Worm (Caenorhabditis elegans) whole organism, L4 larva: Measurements from ENCODE around the gene VZK822L.2.
A peak's percentile ranks its signal among the peaks of the same experiment; 100 is the strongest.

ENCODE experiments used
- D1046.2 ChIP-seq: fragments of 200-800 bp; sonication (Bioruptor generic); IDR thresholded peaks from 2 replicates; pipeline ENCODE4 v1.3.6; 2022; ENCODE audit warnings: missing genetic modification characterization, missing compliant biosample characterization
- F26F4.8 ChIP-seq: fragments of 200-800 bp; sonication (Bioruptor generic); conservative IDR thresholded peaks from 2 replicates; pipeline ENCODE4 v1.3.6; 2022; ENCODE audit warnings: missing genetic modification characterization, missing compliant biosample characterization
- F49E8.2 ChIP-seq: sonication (generic microtip); optimal IDR thresholded peaks from 2 replicates; lab custom pipeline; 2016; ENCODE audit warnings: missing compliant biosample characterization, mild to moderate bottlenecking, missing genetic modification characterization, borderline replicate concordance
- T20F7.1 ChIP-seq: fragments of 200-800 bp; sonication (Bioruptor generic); optimal IDR thresholded peaks from 2 replicates; lab custom pipeline; 2018; ENCODE audit warnings: mild to moderate bottlenecking, missing genetic modification characterization, missing compliant biosample characterization
- T26A8.4 ChIP-seq: fragments of 200-800 bp; sonication (Bioruptor generic); IDR thresholded peaks from 2 replicates; pipeline ENCODE4 v1.3.6; 2022; ENCODE audit warnings: missing genetic modification characterization, missing compliant biosample characterization
- Y48G9A.11 ChIP-seq: fragments of 200-800 bp; sonication (Bioruptor generic); IDR thresholded peaks from 2 replicates; pipeline ENCODE4 v1.3.6; 2022; ENCODE audit warnings: missing genetic modification reagents, missing genetic modification characterization, missing compliant biosample characterization
- Y75B8A.6 ChIP-seq: fragments of 200-800 bp; sonication (Bioruptor generic); IDR thresholded peaks from 2 replicates; pipeline ENCODE4 v1.3.6; 2022; ENCODE audit warnings: missing genetic modification reagents, missing genetic modification characterization, missing compliant biosample characterization
- ZK337.2 ChIP-seq: fragments of 200-800 bp; sonication (Bioruptor generic); IDR thresholded peaks from 2 replicates; pipeline ENCODE4 v1.3.6; 2022; ENCODE audit warnings: missing genetic modification reagents, missing genetic modification characterization, missing compliant biosample characterization
- aha-1 ChIP-seq: fragments of 150-350 bp; peaks from one replicate; lab custom pipeline; 2014; ENCODE audit warnings: missing biosample characterization, missing genetic modification characterization
- arid-1 ChIP-seq: fragments of 200-800 bp; sonication (Bioruptor generic); conservative IDR thresholded peaks from 2 replicates; pipeline ENCODE4 v1.3.6; 2022; ENCODE audit warnings: missing genetic modification reagents, missing genetic modification characterization, missing compliant biosample characterization
- attf-4 ChIP-seq: sonication (generic microtip); optimal IDR thresholded peaks from 3 replicates; lab custom pipeline; 2017; ENCODE audit warnings: missing biosample characterization, missing genetic modification characterization
- ceh-28 ChIP-seq: fragments of 150-350 bp; optimal IDR thresholded peaks from 2 replicates; lab custom pipeline; 2014; ENCODE audit warnings: missing biosample characterization, missing genetic modification reagents, missing genetic modification characterization
- ceh-32 ChIP-seq: sonication (generic microtip); optimal IDR thresholded peaks from 2 replicates; lab custom pipeline; 2016; ENCODE audit warnings: mild to moderate bottlenecking, missing genetic modification characterization, missing compliant biosample characterization; ENCODE audit not compliant: poor library complexity
- ceh-44 ChIP-seq: fragments of 200-800 bp; sonication (Bioruptor generic); IDR thresholded peaks from 2 replicates; pipeline ENCODE4 v1.3.6; 2022; ENCODE audit warnings: missing genetic modification reagents, missing genetic modification characterization, missing compliant biosample characterization
- ceh-62 ChIP-seq: sonication (generic microtip); optimal IDR thresholded peaks from 2 replicates; lab custom pipeline; 2017; ENCODE audit warnings: missing biosample characterization, missing genetic modification characterization
- ces-1 ChIP-seq: fragments of 150-350 bp; sonication (generic microtip); optimal IDR thresholded peaks from 4 replicates; lab custom pipeline; 2014; ENCODE audit warnings: missing biosample characterization, missing genetic modification reagents, missing genetic modification characterization
- daf-16 ChIP-seq, 3 experiments: sonication (generic microtip); optimal IDR thresholded peaks; 2 replicates each; lab custom pipeline; 2016 to 2017; ENCODE audit warnings: missing genetic modification characterization in 3 of 3, missing genetic modification reagents in 3 of 3, mild to moderate bottlenecking in 2 of 3, missing compliant biosample characterization in 2 of 3, missing biosample characterization in 1 of 3, moderate library complexity in 1 of 3
- dmd-6 ChIP-seq: fragments of 200-800 bp; sonication (Bioruptor generic); IDR thresholded peaks from 2 replicates; pipeline ENCODE4 v1.3.6; 2022; ENCODE audit warnings: missing genetic modification reagents, missing genetic modification characterization, missing compliant biosample characterization
- dmd-8 ChIP-seq: fragments of 200-800 bp; sonication (Bioruptor generic); IDR thresholded peaks from 2 replicates; pipeline ENCODE4 v1.3.6; 2022; ENCODE audit warnings: missing genetic modification characterization, missing compliant biosample characterization
- duxl-1 ChIP-seq: sonication (generic microtip); optimal IDR thresholded peaks from 2 replicates; lab custom pipeline; 2016; ENCODE audit warnings: mild to moderate bottlenecking, missing genetic modification characterization, moderate library complexity, missing compliant biosample characterization; ENCODE audit not compliant: poor library complexity
- dve-1 ChIP-seq: sonication (generic microtip); optimal IDR thresholded peaks from 2 replicates; lab custom pipeline; 2017; ENCODE audit warnings: antibody characterized with exemption, mild to moderate bottlenecking, missing genetic modification characterization, missing compliant biosample characterization; ENCODE audit not compliant: insufficient read depth
- egl-27 ChIP-seq: sonication (generic microtip); optimal IDR thresholded peaks from 3 replicates; lab custom pipeline; 2017; ENCODE audit warnings: missing biosample characterization, missing genetic modification reagents, missing genetic modification characterization
- egl-43 ChIP-seq: fragments of 200-800 bp; sonication (Bioruptor generic); IDR thresholded peaks from 2 replicates; pipeline ENCODE4 v1.3.6; 2022; ENCODE audit warnings: missing genetic modification reagents, missing genetic modification characterization, missing compliant biosample characterization
- fos-1 ChIP-seq: fragments of 150-350 bp; optimal IDR thresholded peaks from 2 replicates; lab custom pipeline; 2014; ENCODE audit warnings: missing biosample characterization, missing genetic modification characterization
- hlh-11 ChIP-seq: fragments of 200-800 bp; sonication (Bioruptor generic); optimal IDR thresholded peaks from 2 replicates; lab custom pipeline; 2018; ENCODE audit warnings: mild to moderate bottlenecking, missing genetic modification characterization, missing compliant biosample characterization
- hmg-1.1 ChIP-seq: fragments of 200-800 bp; sonication (Bioruptor generic); IDR thresholded peaks from 2 replicates; pipeline ENCODE4 v1.3.6; 2022; ENCODE audit warnings: missing genetic modification reagents, missing genetic modification characterization, missing compliant biosample characterization
- lim-7 ChIP-seq: fragments of 200-800 bp; sonication (Bioruptor generic); IDR thresholded peaks from 2 replicates; pipeline ENCODE4 v1.3.6; 2022; ENCODE audit warnings: missing genetic modification characterization, missing compliant biosample characterization
- lsy-2 ChIP-seq, 2 experiments: fragments of 150-350 bp in 1 of 2; sonication (generic microtip) in 1 of 2; optimal IDR thresholded peaks; 2 replicates each; lab custom pipeline; 2014 to 2017; ENCODE audit warnings: missing biosample characterization in 2 of 2, missing genetic modification characterization in 2 of 2
- mdl-1 ChIP-seq, 2 experiments: fragments of 150-350 bp in 1 of 2; sonication (generic microtip) in 1 of 2; optimal IDR thresholded peaks; 2 replicates each; lab custom pipeline; 2014 to 2017; ENCODE audit warnings: missing biosample characterization in 2 of 2, missing genetic modification characterization in 2 of 2
- nhr-102 ChIP-seq: sonication (generic microtip); optimal IDR thresholded peaks from 2 replicates; lab custom pipeline; 2016; ENCODE audit warnings: mild to moderate bottlenecking, missing genetic modification characterization, moderate library complexity, missing compliant biosample characterization
- nhr-28 ChIP-seq: fragments of 150-350 bp; optimal IDR thresholded peaks from 2 replicates; lab custom pipeline; 2014; ENCODE audit warnings: missing biosample characterization, missing genetic modification characterization
- nhr-41 ChIP-seq: fragments of 200-800 bp; sonication (Bioruptor generic); IDR thresholded peaks from 2 replicates; pipeline ENCODE4 v1.3.6; 2022; ENCODE audit warnings: missing genetic modification reagents, missing genetic modification characterization, missing compliant biosample characterization
- nhr-42 ChIP-seq: fragments of 200-800 bp; sonication (Bioruptor generic); IDR thresholded peaks from 2 replicates; pipeline ENCODE4 v1.3.6; 2022; ENCODE audit warnings: missing genetic modification characterization, missing compliant biosample characterization
- nhr-48 ChIP-seq: sonication (generic microtip); optimal IDR thresholded peaks from 2 replicates; lab custom pipeline; 2016; ENCODE audit warnings: mild to moderate bottlenecking, missing genetic modification characterization, missing compliant biosample characterization
- nhr-77 ChIP-seq: fragments of 150-350 bp; optimal IDR thresholded peaks from 2 replicates; lab custom pipeline; 2014; ENCODE audit warnings: missing biosample characterization, missing genetic modification characterization
- rbr-2 ChIP-seq: sonication (generic microtip); optimal IDR thresholded peaks from 2 replicates; lab custom pipeline; 2016; ENCODE audit warnings: missing genotype, missing genetic modification characterization, missing compliant biosample characterization
- saeg-2 ChIP-seq: fragments of 200-800 bp; sonication (Bioruptor generic); IDR thresholded peaks from 2 replicates; pipeline ENCODE4 v1.3.6; 2022; ENCODE audit warnings: missing genetic modification reagents, missing genetic modification characterization, missing compliant biosample characterization
- skn-1 ChIP-seq: fragments of 150-350 bp; optimal IDR thresholded peaks from 2 replicates; lab custom pipeline; 2014; ENCODE audit warnings: missing biosample characterization, missing genetic modification characterization
- snpc-1.2 ChIP-seq: fragments of 200-800 bp; sonication (Bioruptor generic); IDR thresholded peaks from 2 replicates; pipeline ENCODE4 v1.3.6; 2022; ENCODE audit warnings: missing genetic modification reagents, missing genetic modification characterization, missing compliant biosample characterization
- spr-1 ChIP-seq: sonication (generic microtip); optimal IDR thresholded peaks from 2 replicates; lab custom pipeline; 2016; ENCODE audit warnings: mild to moderate bottlenecking, missing genetic modification characterization, missing compliant biosample characterization
- spr-3 ChIP-seq: fragments of 200-800 bp; sonication (Bioruptor generic); optimal IDR thresholded peaks from 2 replicates; lab custom pipeline; 2018; ENCODE audit warnings: mild to moderate bottlenecking, missing genetic modification characterization, missing compliant biosample characterization
- tag-97 ChIP-seq: fragments of 200-800 bp; sonication (Bioruptor generic); IDR thresholded peaks from 2 replicates; pipeline ENCODE4 v1.3.6; 2022; ENCODE audit warnings: missing genetic modification characterization, missing compliant biosample characterization
- tra-1 ChIP-seq: fragments of 200-800 bp; sonication (Bioruptor generic); IDR thresholded peaks from 2 replicates; pipeline ENCODE4 v1.3.6; 2022; ENCODE audit warnings: missing genetic modification reagents, missing genetic modification characterization, missing compliant biosample characterization
- vab-7 ChIP-seq: fragments of 200-800 bp; sonication (Bioruptor generic); IDR thresholded peaks from 2 replicates; pipeline ENCODE4 v1.3.6; 2022; ENCODE audit warnings: missing genetic modification reagents, missing genetic modification characterization, missing compliant biosample characterization
- zag-1 ChIP-seq: fragments of 150-350 bp; optimal IDR thresholded peaks from 2 replicates; lab custom pipeline; 2014; ENCODE audit warnings: missing biosample characterization, missing genetic modification characterization
- ztf-7 ChIP-seq: fragments of 150-350 bp; optimal IDR thresholded peaks from 2 replicates; lab custom pipeline; 2014; ENCODE audit warnings: missing biosample characterization, missing genetic modification characterization

Gene VZK822L.2

ce11 chrIV:11925346-11926075 lies 13.7 kb downstream of the VZK822L.2 start, which contains the start of the genes srlf-33 and srlf-32:
srlf-33 (minus strand) TSS chrIV:11925446.
srlf-32 (plus strand) TSS chrIV:11926025.
- TF ChIP-seq hmg-1.1 (GFP tag; lab: Robert Waterston, UW), result no peak
- TF ChIP-seq aha-1 (tag; lab: Kevin White, UChicago), result peak; percentile 63

- peak; percentile 68 for TF ChIP-seq hmg-1.1 (GFP tag; lab: Robert Waterston, UW)
- peak in 1 of 2 experiments; percentile 39 for TF ChIP-seq mdl-1 (tag; optimal IDR thresholded peaks at IDR 0.05; lab: Kevin White, UChicago)
- TF ChIP-seq nhr-41 (GFP tag; lab: Robert Waterston, UW), result 0 out of 2 replicates have a peak, but pooled peaks have one; percentile 38
- no peak for TF ChIP-seq attf-4 (tag; lab: Kevin White, UChicago)
- TF ChIP-seq nhr-102, result peak; percentile 21
- no peak for TF ChIP-seq tag-97 (GFP tag; lab: Robert Waterston, UW)
- TF ChIP-seq nhr-42, result peak; percentile 70; the same call in 1 of the 2 replicates
- TF ChIP-seq tra-1 (GFP tag; lab: Robert Waterston, UW), result 0 out of 2 replicates have a peak, but pooled peaks have one; percentile 33
- TF ChIP-seq dmd-6 (GFP tag; lab: Robert Waterston, UW), result peak; percentile 74
- no peak for TF ChIP-seq egl-27 (tag; lab: Kevin White, UChicago)
- peak; percentile 73 for TF ChIP-seq lim-7 (GFP tag; lab: Robert Waterston, UW)
- peak; percentile 47; the same call in 1 of the 2 replicates for TF ChIP-seq ZK337.2
- no peak for TF ChIP-seq fos-1
- TF ChIP-seq zag-1 (tag; lab: Kevin White, UChicago), result no peak
- TF ChIP-seq lsy-2 (tag; optimal IDR thresholded peaks at IDR 0.05; lab: Kevin White, UChicago), result peak in 1 of 2 experiments; percentile 48
- TF ChIP-seq ceh-28, result no peak
- TF ChIP-seq skn-1 (tag; lab: Kevin White, UChicago), result no peak
- peak; percentile 6 for TF ChIP-seq nhr-48
- 0 out of 2 replicates have a peak, but pooled peaks have one; percentile 26 for TF ChIP-seq D1046.2
- TF ChIP-seq ceh-44 (GFP tag; lab: Robert Waterston, UW), result peak; percentile 69; the same call in 1 of the 2 replicates
- TF ChIP-seq duxl-1, result peak; percentile 63
- TF ChIP-seq Y75B8A.6 (GFP tag; lab: Robert Waterston, UW), result no peak
- TF ChIP-seq rbr-2, result peak; percentile 45
- peak; percentile 57 for TF ChIP-seq hlh-11 (tag; lab: Kevin White, UChicago)
- TF ChIP-seq T26A8.4 (GFP tag; lab: Robert Waterston, UW), result peak; percentile 56
- TF ChIP-seq dve-1 (tag; lab: Kevin White, UChicago), result peak; percentile 31
- TF ChIP-seq aha-1 (tag; lab: Kevin White, UChicago), result peak; percentile 96
- TF ChIP-seq arid-1 (GFP tag; lab: Robert Waterston, UW), result peak; percentile 71
- no peak for TF ChIP-seq T20F7.1 (GFP tag; lab: Kevin White, UChicago)
- peak in 1 of 2 experiments; percentile 29 for TF ChIP-seq daf-16 (GFP tag; optimal IDR thresholded peaks at IDR 0.05; lab: Kevin White, UChicago)
- peak; percentile 22 for TF ChIP-seq daf-16 (tag; optimal IDR thresholded peaks at IDR 0.05; lab: Kevin White, UChicago)
- TF ChIP-seq ceh-32 (tag; lab: Kevin White, UChicago), result no peak
- TF ChIP-seq spr-3, result no peak
- TF ChIP-seq F26F4.8 (GFP tag; lab: Robert Waterston, UW), result peak; percentile 59; the same call in 1 of the 2 replicates
- no peak for TF ChIP-seq nhr-77
- peak; percentile 4 for TF ChIP-seq ztf-7 (tag; lab: Kevin White, UChicago)
- peak; percentile 87 for TF ChIP-seq egl-43 (GFP tag; lab: Robert Waterston, UW)
- TF ChIP-seq nhr-28 (tag; lab: Kevin White, UChicago), result peak; percentile 40
- no peak for TF ChIP-seq ces-1 (GFP tag; lab: Kevin White, UChicago)
- peak; percentile 87; the same call in 1 of the 2 replicates for TF ChIP-seq dmd-8 (GFP tag; lab: Robert Waterston, UW)
- TF ChIP-seq vab-7 (GFP tag; lab: Robert Waterston, UW), result peak; percentile 64; the same call in 1 of the 2 replicates
- TF ChIP-seq spr-1 (tag; lab: Kevin White, UChicago), result peak; percentile 39
- no peak for TF ChIP-seq ceh-62 (tag; lab: Kevin White, UChicago)
- peak; percentile 76; the same call in 1 of the 2 replicates for TF ChIP-seq saeg-2 (GFP tag; lab: Robert Waterston, UW)
- peak; percentile 34 for TF ChIP-seq F49E8.2 (tag; lab: Kevin White, UChicago)
- peak; percentile 91 for TF ChIP-seq snpc-1.2 (GFP tag; lab: Robert Waterston, UW)
- peak; percentile 61; the same call in 1 of the 2 replicates for TF ChIP-seq Y48G9A.11 (GFP tag; lab: Robert Waterston, UW)
Measured at ce11 chrIV:11928388-11928787, 16.6 kb downstream of the VZK822L.2 start.
